Fruit fly (Drosophila melanogaster): Measurements from ENCODE around the gene CG12170.

The CG12170 gene

DNA sequence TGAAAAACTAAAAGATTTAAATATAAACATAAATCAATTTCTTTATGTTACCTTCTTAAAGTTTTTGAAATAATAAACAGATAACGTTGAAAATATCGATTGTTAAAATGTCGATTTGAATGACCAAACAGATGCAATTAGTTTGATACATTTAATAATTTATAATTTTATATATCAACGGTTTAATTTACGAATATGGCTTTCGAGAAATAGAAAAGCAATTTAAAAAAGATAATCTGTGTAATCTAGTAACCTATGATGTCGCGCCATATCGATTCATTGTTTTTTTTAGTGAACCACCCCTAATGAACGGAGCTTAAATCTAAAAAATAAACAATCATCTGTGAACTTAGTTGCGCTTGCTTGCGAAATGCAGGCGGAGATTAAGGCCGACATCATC, 48.5 kb upstream of the CG12170 start, which contains the start of gene PolZ2:
PolZ2 (plus strand) TSS at position 301 of the 400 bp plus-strand sequence.
- TF ChIP-seq pdm3 (GFP tag; optimal IDR thresholded peaks at IDR 0.05): no peak
- TF ChIP-seq topi (GFP tag; optimal IDR thresholded peaks at IDR 0.05): no peak
- no peak for TF ChIP-seq CG11294 (GFP tag; IDR thresholded peaks at IDR 0.05)
- TF ChIP-seq acj6 (GFP tag; optimal IDR thresholded peaks at IDR 0.05): no peak
- no peak for TF ChIP-seq Eip78C (GFP tag)
- no peak for TF ChIP-seq fd59A (GFP tag; optimal IDR thresholded peaks at IDR 0.05)
- no peak for TF ChIP-seq CG3032 (tag; optimal IDR thresholded peaks at IDR 0.05)
- no peak for TF ChIP-seq Ets96B (tag; optimal IDR thresholded peaks at IDR 0.05)
- no peak for TF ChIP-seq Smox (GFP tag; optimal IDR thresholded peaks at IDR 0.05)
- no peak for TF ChIP-seq CG6163 (GFP tag; IDR thresholded peaks at IDR 0.05)
- TF ChIP-seq CG15336 (GFP tag; IDR thresholded peaks at IDR 0.05): no peak
- no peak for TF ChIP-seq CG32006 (GFP tag; optimal IDR thresholded peaks at IDR 0.05)
- no peak for TF ChIP-seq spab (GFP tag; optimal IDR thresholded peaks at IDR 0.05)
- no peak for TF ChIP-seq lz (GFP tag; optimal IDR thresholded peaks at IDR 0.05)

dm6 chr3R:5591398-5591853, 45.6 kb upstream of the CG12170 start, which contains the start of the genes noi and Vha26:
Gene noi (minus strand): TSS chr3R:5591459.
Gene Vha26 (plus strand): TSS chr3R:5591763.
- no peak for TF ChIP-seq CG8119 (GFP tag; IDR thresholded peaks at IDR 0.05)
- TF ChIP-seq topi (GFP tag; optimal IDR thresholded peaks at IDR 0.05): peak; percentile 20
- TF ChIP-seq CG4318 (GFP tag; optimal IDR thresholded peaks at IDR 0.05): no peak
- TF ChIP-seq vri (GFP tag; optimal IDR thresholded peaks at IDR 0.05): no peak
- peak; percentile 10 for TF ChIP-seq CG6854 (GFP tag; optimal IDR thresholded peaks at IDR 0.05)
- TF ChIP-seq Ets96B (tag; optimal IDR thresholded peaks at IDR 0.05): peak; percentile 7
- TF ChIP-seq CG6792 (GFP tag; optimal IDR thresholded peaks at IDR 0.05): no peak
- TF ChIP-seq Eip93F (GFP tag; optimal IDR thresholded peaks at IDR 0.05): no peak
- TF ChIP-seq Hr39 (GFP tag; optimal IDR thresholded peaks at IDR 0.05): no peak
- TF ChIP-seq net (GFP tag; optimal IDR thresholded peaks at IDR 0.05): no peak
- no peak for TF ChIP-seq Met (GFP tag; optimal IDR thresholded peaks at IDR 0.05)
- TF ChIP-seq CG6276 (GFP tag; optimal IDR thresholded peaks at IDR 0.05): no peak
- TF ChIP-seq pdm3 (GFP tag; optimal IDR thresholded peaks at IDR 0.05): no peak
- TF ChIP-seq CG31627 (GFP tag; optimal IDR thresholded peaks at IDR 0.05): peak; percentile 49
- no peak for TF ChIP-seq ss (GFP tag; optimal IDR thresholded peaks at IDR 0.05)
- no peak for TF ChIP-seq CG11902 (GFP tag; optimal IDR thresholded peaks at IDR 0.05)
- TF ChIP-seq fkh (GFP tag; optimal IDR thresholded peaks at IDR 0.05): peak; percentile 92
- no peak for TF ChIP-seq CG15336 (GFP tag; IDR thresholded peaks at IDR 0.05)
- TF ChIP-seq Blimp-1 (GFP tag; optimal IDR thresholded peaks at IDR 0.05): no peak
- no peak for TF ChIP-seq fd59A (GFP tag; optimal IDR thresholded peaks at IDR 0.05)
- TF ChIP-seq fd85E (GFP tag; optimal IDR thresholded peaks at IDR 0.05): no peak
- no peak for TF ChIP-seq CG8319 (GFP tag; optimal IDR thresholded peaks at IDR 0.05)
- TF ChIP-seq Eip78C (GFP tag): peak; percentile 61
- no peak for TF ChIP-seq OdsH (GFP tag; optimal IDR thresholded peaks at IDR 0.05)
- peak; percentile 58 for TF ChIP-seq CG3032 (tag; optimal IDR thresholded peaks at IDR 0.05)
- no peak for TF ChIP-seq CG11294 (GFP tag; IDR thresholded peaks at IDR 0.05)
- TF ChIP-seq acj6 (GFP tag; optimal IDR thresholded peaks at IDR 0.05): no peak
- TF ChIP-seq Sox102F (GFP tag; optimal IDR thresholded peaks at IDR 0.05): no peak
- no peak for TF ChIP-seq dac (GFP tag; optimal IDR thresholded peaks at IDR 0.05)
- TF ChIP-seq cyc (GFP tag; optimal IDR thresholded peaks at IDR 0.05): peak; percentile 37
- no peak for TF ChIP-seq Smox (GFP tag; optimal IDR thresholded peaks at IDR 0.05)
- TF ChIP-seq lz (GFP tag; optimal IDR thresholded peaks at IDR 0.05): peak; percentile 26
- TF ChIP-seq salr (GFP tag; optimal IDR thresholded peaks at IDR 0.05): no peak
- no peak for TF ChIP-seq Hr4 (GFP tag; optimal IDR thresholded peaks at IDR 0.05)
- no peak for TF ChIP-seq CG3919 (GFP tag; optimal IDR thresholded peaks at IDR 0.05)
- TF ChIP-seq CG6163 (GFP tag; IDR thresholded peaks at IDR 0.05): no peak
- no peak for TF ChIP-seq spab (GFP tag; optimal IDR thresholded peaks at IDR 0.05)
- TF ChIP-seq esn (GFP tag; optimal IDR thresholded peaks at IDR 0.05): peak; percentile 11
- no peak for TF ChIP-seq CG34406 (GFP tag; optimal IDR thresholded peaks at IDR 0.05)
- no peak for TF ChIP-seq Gug (GFP tag; IDR thresholded peaks at IDR 0.05)
- TF ChIP-seq CG11762 (GFP tag; optimal IDR thresholded peaks at IDR 0.05; ENCODE audit: insufficient read depth): no peak
- TF ChIP-seq CG9139 (GFP tag; optimal IDR thresholded peaks at IDR 0.05): no peak
- no peak for TF ChIP-seq CG6808 (GFP tag; optimal IDR thresholded peaks at IDR 0.05)
- TF ChIP-seq CG1621 (tag; optimal IDR thresholded peaks at IDR 0.05): peak; percentile 9
- no peak for TF ChIP-seq CG7368 (GFP tag; optimal IDR thresholded peaks at IDR 0.05)
- no peak for TF ChIP-seq Ets21C (GFP tag; optimal IDR thresholded peaks at IDR 0.05)
- peak; percentile 2 for TF ChIP-seq Sox15 (GFP tag; optimal IDR thresholded peaks at IDR 0.05)

Data from whole organism, prepupa.